Worm (Caenorhabditis elegans): ENCODE data around the gene C12D5.5.
"Not testable (repeated sequence)": the region's sequence is repeated elsewhere in the genome, so short reads cannot be mapped to it uniquely, and the experiment has no call there.

Gene C12D5.5

DNA sequence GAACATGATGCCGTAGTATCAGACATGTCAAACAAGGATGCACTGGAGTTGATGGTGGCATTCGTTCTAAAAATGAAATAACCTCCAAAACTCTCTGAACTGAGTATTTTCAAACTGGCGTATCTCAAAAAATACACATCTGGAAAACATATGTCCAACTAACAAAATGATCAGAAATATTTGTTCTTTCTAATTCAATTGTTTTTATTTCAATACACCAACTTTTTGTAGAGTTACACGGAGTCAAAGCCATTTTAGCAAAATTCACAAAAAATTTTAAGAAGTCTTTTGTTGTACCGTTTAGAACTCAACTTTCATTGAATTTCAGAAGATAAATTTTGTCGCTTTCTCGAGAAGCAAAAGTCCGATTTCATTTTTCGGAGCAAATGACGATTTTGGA lies 35.5 kb downstream of the C12D5.5 start, which contains the start of gene srsx-40:
TSS of gene srsx-40 (minus strand) at position 101 of the 400 bp plus-strand sequence.
- not testable (repeated sequence) for TF ChIP-seq attf-3 (GFP tag; conservative IDR thresholded peaks at IDR 0.05); nhr-179 (tag; optimal IDR thresholded peaks at IDR 0.05); B0261.1 (tag; optimal IDR thresholded peaks at IDR 0.05)

DNA sequence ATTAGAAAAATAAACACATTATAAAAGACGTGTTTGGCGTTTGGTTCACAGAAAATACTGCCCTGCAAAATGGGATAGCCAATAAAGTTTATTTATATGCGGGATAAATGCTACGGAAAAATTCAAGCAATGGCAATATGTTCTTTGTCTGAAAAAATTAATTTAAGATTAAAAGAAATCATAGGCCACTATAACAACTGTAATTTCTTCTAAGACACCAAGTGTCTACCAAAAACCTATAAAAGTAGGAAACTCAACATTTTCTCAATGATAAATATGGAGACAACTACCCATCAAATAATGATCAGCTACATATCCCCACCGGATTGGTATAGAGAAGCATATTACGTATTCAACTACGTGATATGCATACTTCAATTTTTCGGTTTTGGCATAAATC lies 37.3 kb downstream of the C12D5.5 start, which contains the start of gene srw-3:
TSS of gene srw-3 (plus strand) at position 301 of the 400 bp plus-strand sequence.
- no peak for TF ChIP-seq B0019.2 (GFP tag; conservative IDR thresholded peaks at IDR 0.05)
- no peak for TF ChIP-seq snpc-1.1 (tag; optimal IDR thresholded peaks at IDR 0.05; ENCODE audit: insufficient read depth)
- no peak for TF ChIP-seq ceh-91 (GFP tag; IDR thresholded peaks at IDR 0.05)
- TF ChIP-seq F23B12.7 (tag; optimal IDR thresholded peaks at IDR 0.05; ENCODE audit: insufficient read depth): no peak
- no peak for TF ChIP-seq snpc-1.3 (tag; optimal IDR thresholded peaks at IDR 0.05; ENCODE audit: insufficient read depth)

DNA sequence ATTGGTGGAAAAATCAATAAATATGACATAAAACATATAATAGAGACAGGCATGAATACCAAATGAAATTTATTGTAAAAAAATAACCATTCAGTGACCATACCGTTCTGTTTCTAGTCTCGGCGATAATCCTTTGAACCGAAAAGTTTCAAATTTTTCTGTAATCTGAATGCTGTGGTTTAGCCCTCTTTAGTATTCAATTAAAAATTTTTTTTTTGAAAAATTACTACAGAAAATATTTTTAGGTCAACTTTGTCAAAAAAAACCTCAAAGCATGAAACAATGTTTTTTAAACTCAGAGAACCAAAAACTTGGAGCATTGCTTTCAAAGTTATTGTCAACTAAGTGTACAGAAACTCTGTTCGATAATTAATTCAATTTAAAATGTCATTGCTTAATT lies 40.5 kb downstream of the C12D5.5 start, which contains the start of gene ZK105.11:
TSS of gene ZK105.11 (minus strand) at position 101 of the 400 bp plus-strand sequence.
- TF ChIP-seq bed-2 (GFP tag; IDR thresholded peaks at IDR 0.05) (no peak), K12H6.12 (tag; optimal IDR thresholded peaks at IDR 0.05) (no peak), lin-40 (tag; optimal IDR thresholded peaks at IDR 0.05) (no peak), lir-1 (GFP tag; conservative IDR thresholded peaks at IDR 0.05) (no peak), dox-1 (GFP tag; IDR thresholded peaks at IDR 0.05) (no peak), ceh-91 (GFP tag; IDR thresholded peaks at IDR 0.05) (no peak)

DNA sequence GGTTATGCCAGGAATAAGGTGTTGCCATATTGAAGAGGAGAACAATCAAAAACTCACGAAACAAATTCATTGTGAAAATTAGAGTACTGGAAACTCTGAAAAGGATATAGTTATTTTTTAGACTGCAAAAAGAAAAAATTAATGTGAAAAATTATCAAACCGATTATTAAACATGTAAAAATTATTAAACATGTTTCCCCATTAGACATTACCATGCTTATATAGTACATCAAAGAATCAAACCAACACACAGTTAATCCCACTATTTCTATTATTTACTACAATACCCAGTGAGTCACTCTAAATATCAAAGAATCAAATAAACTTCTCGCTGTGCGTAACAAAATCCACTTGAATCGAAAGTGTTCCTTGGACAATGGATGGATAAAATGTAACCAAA lies 45.0 kb downstream of the C12D5.5 start, which contains the start of gene ZK105.13:
TSS of gene ZK105.13 (minus strand) at position 101 of the 400 bp plus-strand sequence.
- TF ChIP-seq tbp1 (GFP tag; optimal IDR thresholded peaks at IDR 0.05) (no peak), F52B5.7 (tag; optimal IDR thresholded peaks at IDR 0.05) (no peak)

DNA sequence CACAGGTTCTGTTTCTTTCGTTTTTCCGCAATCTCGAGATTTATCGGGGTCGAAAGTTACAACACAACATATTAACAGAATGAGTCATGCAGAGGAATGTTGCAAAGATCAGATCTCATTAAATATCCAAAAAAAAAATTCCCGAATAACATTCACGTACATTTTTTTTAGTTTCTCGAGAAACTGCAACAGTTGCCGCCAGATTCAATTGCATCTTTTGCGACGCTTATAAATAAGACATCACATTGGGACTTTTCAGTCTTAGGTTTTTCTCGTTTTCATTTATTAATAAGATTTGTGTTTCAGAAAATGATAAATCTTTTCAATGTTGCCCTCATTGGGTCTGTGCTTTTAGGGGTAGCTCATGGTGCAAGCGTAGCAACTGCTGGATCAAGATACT lies 45.7 kb downstream of the C12D5.5 start, which contains the start of gene ZK105.1:
TSS of gene ZK105.1 (plus strand) at position 301 of the 400 bp plus-strand sequence.
- TF ChIP-seq F49E8.2 (tag; optimal IDR thresholded peaks at IDR 0.05; ENCODE audit: insufficient read depth): no peak
- no peak for TF ChIP-seq tbx-9 (tag; optimal IDR thresholded peaks at IDR 0.05; ENCODE audit: borderline replicate concordance)
- TF ChIP-seq attf-5 (GFP tag; optimal IDR thresholded peaks at IDR 0.05): no peak
- no peak for TF ChIP-seq Y95B8A.8 (GFP tag; IDR thresholded peaks at IDR 0.05)
- no peak for TF ChIP-seq egl-18 (GFP tag; IDR thresholded peaks at IDR 0.05)

DNA sequence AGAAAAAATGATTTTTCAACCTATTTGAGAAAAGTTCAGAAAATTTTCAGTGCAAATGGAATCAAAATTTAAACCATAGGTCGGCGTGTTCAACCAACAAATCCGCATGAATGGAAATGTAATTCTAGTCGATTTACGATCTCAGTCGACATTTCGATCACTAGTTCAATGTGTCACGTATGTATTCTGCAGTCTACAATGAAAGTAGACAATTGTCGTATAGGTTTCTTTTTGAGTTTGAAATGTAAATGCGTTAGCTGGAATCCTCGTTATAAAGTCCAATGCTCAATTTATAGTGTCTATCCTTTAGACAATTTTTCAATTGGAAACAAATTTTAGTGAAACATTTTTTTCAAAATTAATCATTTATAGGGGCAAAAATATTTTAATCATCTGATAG lies 48.0 kb downstream of the C12D5.5 start, which contains the start of gene ZK105.12:
TSS of gene ZK105.12 (minus strand) at position 101 of the 400 bp plus-strand sequence.
- TF ChIP-seq snpc-1.3 (tag; optimal IDR thresholded peaks at IDR 0.05; ENCODE audit: insufficient read depth): no peak
- TF ChIP-seq ccch-3 (GFP tag; optimal IDR thresholded peaks at IDR 0.05): no peak
- no peak for TF ChIP-seq ceh-100 (GFP tag; IDR thresholded peaks at IDR 0.05)
- TF ChIP-seq Y53G8AR.9 (GFP tag; conservative IDR thresholded peaks at IDR 0.05): no peak
- TF ChIP-seq gei-17 (GFP tag; optimal IDR thresholded peaks at IDR 0.05): no peak
- TF ChIP-seq T07F8.4 (tag; optimal IDR thresholded peaks at IDR 0.05): no peak
- TF ChIP-seq let-526 (GFP tag; IDR thresholded peaks at IDR 0.05): no peak
- no peak for TF ChIP-seq fkh-3 (tag; optimal IDR thresholded peaks at IDR 0.05)
- TF ChIP-seq attf-3 (GFP tag; conservative IDR thresholded peaks at IDR 0.05): no peak
- TF ChIP-seq nhr-27 (tag; optimal IDR thresholded peaks at IDR 0.05): no peak
- no peak for TF ChIP-seq aptf-3 (GFP tag; IDR thresholded peaks at IDR 0.05)
- no peak for TF ChIP-seq sdz-38 (tag; optimal IDR thresholded peaks at IDR 0.05)
- TF ChIP-seq nhr-80 (tag; optimal IDR thresholded peaks at IDR 0.05): no peak
